Fruit fly (Drosophila melanogaster) whole organism, pupa: Measurements from ENCODE around the gene CG10089.

Experiments
- CG10348 ChIP-seq: fragments of 200-800 bp; sonication (Bioruptor generic); IDR thresholded peaks from 2 replicates; pipeline ENCODE4 v1.3.6; 2022; ENCODE audit warnings: missing biosample characterization, missing genetic modification characterization
- CG12605 ChIP-seq: fragments of 200-800 bp; sonication (Bioruptor generic); IDR thresholded peaks from 2 replicates; pipeline ENCODE4 v1.3.6; 2022; ENCODE audit warnings: missing biosample characterization, missing genetic modification characterization
- CG13204 ChIP-seq: fragments of 200-800 bp; sonication (Bioruptor generic); optimal IDR thresholded peaks from 2 replicates; lab custom pipeline; 2018; ENCODE audit warnings: missing biosample characterization, mild to moderate bottlenecking, missing genetic modification characterization, moderate library complexity
- CG14655 ChIP-seq: fragments of 200-800 bp; sonication (Bioruptor generic); optimal IDR thresholded peaks from 3 replicates; lab custom pipeline; 2017; ENCODE audit warnings: mild to moderate bottlenecking, missing biosample characterization, missing genetic modification reagents, missing genetic modification characterization
- CG15710 ChIP-seq: fragments of 200-800 bp; sonication (Bioruptor generic); optimal IDR thresholded peaks from 2 replicates; lab custom pipeline; 2018; ENCODE audit warnings: missing biosample characterization, mild to moderate bottlenecking, missing genetic modification characterization, moderate library complexity
- CG17806 ChIP-seq: fragments of 200-800 bp; sonication (Bioruptor generic); optimal IDR thresholded peaks from 2 replicates; lab custom pipeline; 2018; ENCODE audit warnings: missing biosample characterization, mild to moderate bottlenecking, missing genetic modification characterization, moderate library complexity
- CG32121 ChIP-seq: fragments of 200-800 bp; sonication (Bioruptor generic); IDR thresholded peaks from 2 replicates; pipeline ENCODE4 v1.3.6; 2022; ENCODE audit warnings: missing biosample characterization, missing genetic modification characterization
- CG34367 ChIP-seq: fragments of 200-800 bp; sonication (Bioruptor generic); optimal IDR thresholded peaks from 2 replicates; lab custom pipeline; 2018; ENCODE audit warnings: missing biosample characterization, mild to moderate bottlenecking, missing genetic modification characterization
- CG4496 ChIP-seq: fragments of 200-800 bp; sonication (Bioruptor generic); IDR thresholded peaks from 3 replicates; pipeline ENCODE4 v1.3.6; 2022; ENCODE audit warnings: missing biosample characterization, missing genetic modification characterization
- CG8159 ChIP-seq: fragments of 200-800 bp; sonication (Bioruptor generic); optimal IDR thresholded peaks from 3 replicates; lab custom pipeline; 2018; ENCODE audit warnings: missing biosample characterization, mild to moderate bottlenecking, missing genetic modification characterization, moderate library complexity
- CG8301 ChIP-seq: fragments of 200-800 bp; sonication (Bioruptor generic); optimal IDR thresholded peaks from 2 replicates; lab custom pipeline; 2018; ENCODE audit warnings: missing biosample characterization, mild to moderate bottlenecking, missing genetic modification characterization
- CG9948 ChIP-seq: fragments of 200-800 bp; sonication (Bioruptor generic); optimal IDR thresholded peaks from 2 replicates; lab custom pipeline; 2018; ENCODE audit warnings: missing biosample characterization, mild to moderate bottlenecking, missing genetic modification characterization, moderate library complexity
- D1 ChIP-seq: fragments of 200-800 bp; sonication (Bioruptor generic); optimal IDR thresholded peaks from 2 replicates; lab custom pipeline; 2018; ENCODE audit warnings: missing biosample characterization, mild to moderate bottlenecking, missing genetic modification characterization, moderate library complexity
- EcR ChIP-seq: fragments of 200-800 bp; sonication (Bioruptor generic); optimal IDR thresholded peaks from 3 replicates; lab custom pipeline; 2019; ENCODE audit warnings: missing biosample characterization, missing genetic modification characterization, mild to moderate bottlenecking, moderate library complexity, missing genetic modification reagents
- Ets98B ChIP-seq: fragments of 200-800 bp; sonication (Bioruptor generic); IDR thresholded peaks from 2 replicates; pipeline ENCODE4 v1.3.6; 2022; ENCODE audit warnings: missing biosample characterization, missing genetic modification characterization
- Pif1A ChIP-seq: fragments of 200-800 bp; sonication (Bioruptor generic); optimal IDR thresholded peaks from 3 replicates; lab custom pipeline; 2016; ENCODE audit warnings: missing biosample characterization, missing genetic modification characterization
- Pif1B ChIP-seq: fragments of 200-800 bp; sonication (Bioruptor generic); optimal IDR thresholded peaks from 3 replicates; lab custom pipeline; 2016; ENCODE audit warnings: missing biosample characterization, missing genetic modification characterization
- Snoo ChIP-seq: fragments of 200-800 bp; sonication (Bioruptor generic); optimal IDR thresholded peaks from 3 replicates; lab custom pipeline; 2017; ENCODE audit warnings: missing biosample characterization, mild to moderate bottlenecking, missing genetic modification characterization, inconsistent platforms
- fd96Ca ChIP-seq: fragments of 200-800 bp; sonication (Bioruptor generic); IDR thresholded peaks from 3 replicates; pipeline ENCODE4 v1.3.6; 2022; ENCODE audit warnings: missing biosample characterization, missing genetic modification characterization
- gl ChIP-seq: fragments of 200-800 bp; sonication (Bioruptor generic); optimal IDR thresholded peaks from 2 replicates; lab custom pipeline; 2018; ENCODE audit warnings: missing biosample characterization, mild to moderate bottlenecking, missing genetic modification characterization
- rn ChIP-seq: fragments of 200-800 bp; sonication (Bioruptor generic); IDR thresholded peaks from 2 replicates; pipeline ENCODE4 v1.3.6; 2022; ENCODE audit warnings: missing biosample characterization, missing genetic modification characterization

The CG10089 gene

DNA sequence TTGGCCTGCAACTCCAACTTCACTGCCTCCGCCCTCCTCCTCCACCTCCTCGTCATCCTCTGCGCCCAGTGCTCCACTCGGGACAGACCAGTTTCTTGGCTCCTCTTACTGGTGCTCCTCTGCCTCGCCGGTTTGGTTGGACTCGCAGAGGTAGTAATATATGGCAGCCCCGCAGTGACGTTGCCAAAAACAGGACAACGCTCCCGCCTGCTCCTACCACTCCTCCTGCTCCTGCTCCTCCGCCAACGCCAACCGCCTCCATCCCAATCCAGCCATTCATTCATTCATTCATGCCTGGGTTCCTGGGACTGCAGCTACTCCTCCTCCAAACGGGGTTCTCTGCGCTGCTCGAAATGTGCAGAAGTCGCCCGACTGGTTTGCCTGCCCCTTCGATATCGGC, 24.9 kb upstream of the CG10089 start:
- TF ChIP-seq CG17806 (tag; lab: Kevin White, UChicago) (no peak), EcR (GFP tag; lab: Kevin White, UChicago) (peak; percentile 96)

DNA sequence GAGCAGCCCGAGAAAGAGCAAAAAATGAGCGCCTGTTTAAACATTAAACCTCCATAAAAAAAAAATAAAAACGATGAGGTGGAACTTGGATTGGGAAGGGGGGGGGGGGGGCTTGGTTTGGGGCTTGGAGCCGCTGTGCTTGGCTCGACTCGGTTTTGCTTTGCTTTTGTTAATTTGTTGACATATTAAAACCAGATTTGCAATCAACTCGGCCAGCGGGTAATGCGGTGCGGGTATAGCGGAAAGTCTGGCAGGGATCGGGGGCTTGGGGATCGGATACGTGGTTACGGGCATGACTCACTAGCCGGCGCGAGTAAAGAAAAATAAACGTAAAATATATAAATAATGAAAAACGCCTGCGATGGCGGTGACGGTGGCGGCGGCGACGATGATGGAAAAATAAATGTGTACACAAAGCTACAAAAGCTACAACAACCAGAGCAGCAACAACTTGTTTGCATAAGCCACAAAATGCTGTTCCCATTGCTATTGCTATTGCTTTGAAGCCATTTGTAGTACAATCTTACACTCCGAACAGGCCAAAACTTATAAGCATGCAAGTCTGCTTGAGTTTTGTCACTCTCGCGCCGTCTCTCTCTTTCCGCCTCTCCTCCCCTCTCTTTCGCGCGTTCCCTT, 23.3 kb upstream of the CG10089 start:
- TF ChIP-seq CG17806 (tag; lab: Kevin White, UChicago) (peak; percentile 1), CG13204 (peak; percentile 77), CG4496 (GFP tag; lab: Robert Waterston, UW) (peak; percentile 45; the same call in 1 of the 3 replicates), CG8301 (tag; lab: Kevin White, UChicago) (no peak), CG14655 (GFP tag; lab: Kevin White, UChicago) (peak; percentile 26), gl (peak; percentile 68), EcR (GFP tag; lab: Kevin White, UChicago) (peak; percentile 64), CG12605 (GFP tag; lab: Robert Waterston, UW) (peak; percentile 46; the same call in 1 of the 2 replicates), CG10348 (no peak), D1 (tag; lab: Kevin White, UChicago) (no peak), Pif1A (no peak), CG15710 (peak; percentile 54), Pif1B (GFP tag; lab: Kevin White, UChicago) (peak; percentile 9), CG9948 (tag; lab: Kevin White, UChicago) (peak; percentile 28), rn (GFP tag; lab: Robert Waterston, UW) (no peak), CG34367 (tag; lab: Kevin White, UChicago) (peak; percentile 34), CG8159 (tag; lab: Kevin White, UChicago) (peak; percentile 50), fd96Ca (GFP tag; lab: Robert Waterston, UW) (peak; percentile 60; the same call in 1 of the 3 replicates), Snoo (tag; lab: Kevin White, UChicago) (peak; percentile 64), CG32121 (peak; percentile 42), Ets98B (GFP tag; lab: Robert Waterston, UW) (peak; percentile 40; the same call in 1 of the 2 replicates)

DNA sequence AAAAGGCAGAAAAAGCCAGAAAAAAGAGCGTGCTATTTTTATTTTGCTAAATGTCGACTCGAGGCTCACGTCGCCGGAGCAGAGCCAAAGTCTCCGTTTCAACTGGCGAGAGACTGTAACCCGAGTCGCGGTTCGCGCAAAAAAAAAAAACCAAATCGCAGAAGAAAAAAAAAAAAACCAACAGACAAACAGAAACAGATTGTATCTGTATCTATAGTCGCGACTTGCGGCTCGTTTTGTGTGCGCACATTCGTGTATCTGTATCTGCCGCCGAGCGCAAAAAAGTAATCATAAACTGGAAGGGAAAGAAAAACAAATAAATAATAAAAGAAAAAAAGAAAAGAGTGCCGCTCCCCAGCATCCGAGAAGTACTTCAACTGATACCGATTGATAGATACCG, 20.5 kb upstream of the CG10089 start:
- TF ChIP-seq Pif1A (peak; percentile 96), CG8159 (tag; lab: Kevin White, UChicago) (peak; percentile 80), fd96Ca (GFP tag; lab: Robert Waterston, UW) (peak; percentile 91), CG4496 (GFP tag; lab: Robert Waterston, UW) (peak; percentile 96), D1 (tag; lab: Kevin White, UChicago) (peak; percentile 37), CG17806 (tag; lab: Kevin White, UChicago) (peak; percentile 82), CG34367 (tag; lab: Kevin White, UChicago) (peak; percentile 85), CG12605 (GFP tag; lab: Robert Waterston, UW) (peak; percentile 99), Snoo (tag; lab: Kevin White, UChicago) (peak; percentile 54), CG15710 (peak; percentile 84), CG9948 (tag; lab: Kevin White, UChicago) (peak; percentile 73), EcR (GFP tag; lab: Kevin White, UChicago) (no peak), CG14655 (GFP tag; lab: Kevin White, UChicago) (peak; percentile 80), CG32121 (peak; percentile 79), CG8301 (tag; lab: Kevin White, UChicago) (peak; percentile 68), CG10348 (no peak), rn (GFP tag; lab: Robert Waterston, UW) (peak; percentile 86), Ets98B (GFP tag; lab: Robert Waterston, UW) (peak; percentile 89), CG13204 (peak; percentile 93), gl (peak; percentile 96), Pif1B (GFP tag; lab: Kevin White, UChicago) (peak; percentile 92)
- TF ChIP-seq, all 21 proteins: peak for 19

DNA sequence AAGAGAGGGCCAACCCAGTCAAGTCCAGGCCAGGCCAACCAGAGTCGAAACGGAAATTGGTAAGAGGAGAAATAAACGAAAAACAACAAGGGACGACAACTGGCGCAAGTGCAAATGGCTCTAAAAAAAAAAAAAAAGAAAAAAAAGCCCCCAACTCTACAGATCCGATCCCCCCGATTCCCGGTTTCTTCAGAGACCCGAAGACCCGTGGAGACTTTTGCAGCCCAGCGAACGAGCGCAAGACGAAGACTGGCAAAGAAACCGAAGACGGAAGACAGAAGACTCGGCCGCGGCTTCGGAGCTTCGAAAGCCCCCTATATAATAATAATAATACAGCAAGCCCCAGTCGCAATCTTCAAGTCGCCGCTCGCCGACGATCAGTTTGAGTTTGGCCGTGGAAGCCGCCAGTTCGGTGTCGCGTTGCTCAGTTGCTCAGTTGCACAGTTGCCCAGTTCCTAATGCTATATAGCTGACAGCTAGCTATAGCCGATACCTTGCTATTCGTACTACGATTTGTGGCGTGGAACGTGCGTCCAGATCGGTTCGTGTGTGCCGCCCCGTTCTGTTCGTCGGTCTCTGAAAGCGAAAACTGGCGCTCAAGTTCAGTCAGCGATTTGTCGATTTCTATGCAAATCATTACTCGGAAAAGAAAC, 19.9 kb upstream of the CG10089 start:
- peak; percentile 5 for TF ChIP-seq CG8301 (tag; lab: Kevin White, UChicago)
- TF ChIP-seq CG14655 (GFP tag; lab: Kevin White, UChicago), result peak; percentile 37
- peak; percentile 45; the same call in 1 of the 2 replicates for TF ChIP-seq Ets98B (GFP tag; lab: Robert Waterston, UW)
- TF ChIP-seq CG32121, result peak; percentile 14; the same call in 1 of the 2 replicates
- peak; percentile 86 for TF ChIP-seq Pif1A
- peak; percentile 60 for TF ChIP-seq gl
- peak; percentile 16; the same call in 1 of the 3 replicates for TF ChIP-seq fd96Ca (GFP tag; lab: Robert Waterston, UW)
- TF ChIP-seq CG17806 (tag; lab: Kevin White, UChicago), result peak; percentile 35
- TF ChIP-seq Pif1B (GFP tag; lab: Kevin White, UChicago), result peak; percentile 81
- TF ChIP-seq D1 (tag; lab: Kevin White, UChicago), result no peak
- TF ChIP-seq CG4496 (GFP tag; lab: Robert Waterston, UW), result peak; percentile 65; the same call in 2 of the 3 replicates
- no peak for TF ChIP-seq CG10348
- peak; percentile 63 for TF ChIP-seq EcR (GFP tag; lab: Kevin White, UChicago)
- TF ChIP-seq CG13204, result peak; percentile 85
- TF ChIP-seq CG15710, result peak; percentile 55
- peak; percentile 54 for TF ChIP-seq CG34367 (tag; lab: Kevin White, UChicago)
- TF ChIP-seq CG12605 (GFP tag; lab: Robert Waterston, UW), result peak; percentile 37; the same call in 1 of the 2 replicates
- peak; percentile 59 for TF ChIP-seq CG9948 (tag; lab: Kevin White, UChicago)
- TF ChIP-seq rn (GFP tag; lab: Robert Waterston, UW), result peak; percentile 21; the same call in 1 of the 2 replicates
- TF ChIP-seq Snoo (tag; lab: Kevin White, UChicago), result peak; percentile 70
- peak; percentile 62 for TF ChIP-seq CG8159 (tag; lab: Kevin White, UChicago)
- TF ChIP-seq, all 21 proteins: peak for 19
